Worm (Caenorhabditis elegans): ENCODE data around the gene swsn-4.
A peak's percentile ranks its signal among the peaks of the same experiment; 100 is the strongest.

The swsn-4 gene

ce11 chrIV:11102608-11103007 is 23.2 kb upstream of the swsn-4 start, which contains the start of gene srlf-17:
Gene srlf-17 (minus strand): TSS chrIV:11102708.
- TF ChIP-seq nhr-80 (tag; optimal IDR thresholded peaks at IDR 0.05) (no peak), F57A8.1 (GFP tag; optimal IDR thresholded peaks at IDR 0.05) (no peak), egrh-3 (GFP tag; IDR thresholded peaks at IDR 0.05) (no peak)

ce11 chrIV:11103501-11103900 is 22.3 kb upstream of the swsn-4 start:
- TF ChIP-seq hrde-1 (tag; optimal IDR thresholded peaks at IDR 0.05; ENCODE audit: borderline replicate concordance) (no peak), madf-6 (GFP tag; IDR thresholded peaks at IDR 0.05) (no peak), egrh-3 (GFP tag; IDR thresholded peaks at IDR 0.05) (no peak), xnd-1 (tag; optimal IDR thresholded peaks at IDR 0.05) (no peak), K11D2.4 (GFP tag; IDR thresholded peaks at IDR 0.05) (no peak), F57A8.1 (GFP tag; optimal IDR thresholded peaks at IDR 0.05) (no peak), lin-54 (GFP tag; optimal IDR thresholded peaks at IDR 0.05) (no peak)

ce11 chrIV:11105724-11106123 is 20.1 kb upstream of the swsn-4 start, which contains the start of gene srlf-24:
Gene srlf-24 (minus strand): TSS chrIV:11105824.
- no peak for TF ChIP-seq him-1 (tag; optimal IDR thresholded peaks at IDR 0.05)

ce11 chrIV:11109771-11110170 is 16.1 kb upstream of the swsn-4 start, which contains the start of gene pigk-1:
Gene pigk-1 (minus strand): TSS chrIV:11110018.
- no peak for TF ChIP-seq dox-1 (GFP tag; IDR thresholded peaks at IDR 0.05)
- TF ChIP-seq K11D2.4 (GFP tag; IDR thresholded peaks at IDR 0.05): no peak
- no peak for TF ChIP-seq snpc-4 (GFP tag; optimal IDR thresholded peaks at IDR 0.05)
- TF ChIP-seq snpc-4 (tag; optimal IDR thresholded peaks at IDR 0.05): peak in 2 of 4 experiments; percentile 10 to 41
- TF ChIP-seq ceh-58 (GFP tag; IDR thresholded peaks at IDR 0.05): 0 out of 2 replicates have a peak, but pooled peaks have one; percentile 76
- TF ChIP-seq nfya-1 (tag; optimal IDR thresholded peaks at IDR 0.05; ENCODE audit: borderline replicate concordance, insufficient read depth): no peak
- no peak for TF ChIP-seq Y53F4B.3 (GFP tag; IDR thresholded peaks at IDR 0.05)
- TF ChIP-seq athp-1 (tag; optimal IDR thresholded peaks at IDR 0.05): peak; percentile 28
- no peak for TF ChIP-seq bed-2 (GFP tag; IDR thresholded peaks at IDR 0.05)
- no peak for TF ChIP-seq K12H6.12 (tag; optimal IDR thresholded peaks at IDR 0.05)
- TF ChIP-seq hmg-20 (GFP tag; IDR thresholded peaks at IDR 0.05): no peak
- TF ChIP-seq bed-1 (GFP tag; IDR thresholded peaks at IDR 0.05): peak; percentile 69; the same call in 1 of the 2 replicates
- peak; percentile 17; the same call in 1 of the 2 replicates for TF ChIP-seq aptf-3 (GFP tag; IDR thresholded peaks at IDR 0.05)
- TF ChIP-seq attf-6 (GFP tag; IDR thresholded peaks at IDR 0.05): peak; percentile 76
- TF ChIP-seq nfyb-1 (GFP tag; IDR thresholded peaks at IDR 0.05): no peak; the same call in 1 of the 2 replicates
- TF ChIP-seq let-607 (tag; optimal IDR thresholded peaks at IDR 0.05): no peak
- peak; percentile 18 for TF ChIP-seq efl-1 (GFP tag; optimal IDR thresholded peaks at IDR 0.05)
- TF ChIP-seq lsy-27 (tag; optimal IDR thresholded peaks at IDR 0.05; ENCODE audit: borderline replicate concordance, insufficient read depth): no peak
- no peak for TF ChIP-seq Y79H2A.3 (GFP tag; conservative IDR thresholded peaks at IDR 0.05)
- TF ChIP-seq unc-130 (GFP tag; optimal IDR thresholded peaks at IDR 0.05): peak; percentile 34
- peak; percentile 56 for TF ChIP-seq lin-54 (GFP tag; optimal IDR thresholded peaks at IDR 0.05)
- no peak for TF ChIP-seq rec-8 (tag; optimal IDR thresholded peaks at IDR 0.05)
- TF ChIP-seq rcor-1 (GFP tag; IDR thresholded peaks at IDR 0.05): peak; percentile 66; the same call in 1 of the 2 replicates
- TF ChIP-seq lir-1 (GFP tag; conservative IDR thresholded peaks at IDR 0.05): no peak
- TF ChIP-seq egrh-3 (GFP tag; IDR thresholded peaks at IDR 0.05): no peak
- TF ChIP-seq C17E4.6 (GFP tag; IDR thresholded peaks at IDR 0.05): peak; percentile 73; the same call in 1 of the 2 replicates
- TF ChIP-seq F52B5.7 (tag; optimal IDR thresholded peaks at IDR 0.05): no peak
- no peak for TF ChIP-seq rpc-1 (optimal IDR thresholded peaks at IDR 0.05)
- TF ChIP-seq rpc-1 (tag; optimal IDR thresholded peaks at IDR 0.05): no peak
- TF ChIP-seq snpc-1.3 (tag; optimal IDR thresholded peaks at IDR 0.05; ENCODE audit: insufficient read depth): peak; percentile 43
- TF ChIP-seq dpff-1 (tag; optimal IDR thresholded peaks at IDR 0.05): no peak
- no peak for TF ChIP-seq B0261.1 (tag; optimal IDR thresholded peaks at IDR 0.05)
- TF ChIP-seq F10E7.11 (tag; optimal IDR thresholded peaks at IDR 0.05): no peak
- peak; percentile 48 for TF ChIP-seq T26A5.8 (tag; optimal IDR thresholded peaks at IDR 0.05)
- peak; percentile 37; the same call in 1 of the 2 replicates for TF ChIP-seq hmg-1.2 (GFP tag; IDR thresholded peaks at IDR 0.05)
- peak; percentile 48; the same call in 1 of the 2 replicates for TF ChIP-seq mcd-1 (GFP tag; IDR thresholded peaks at IDR 0.05)
